Worm (Caenorhabditis elegans): ENCODE measurements around the gene gfi-1.

ce11 chrV:6346906-6347305, 52.8 kb downstream of the gfi-1 start:
- TF ChIP-seq him-1 (tag; optimal IDR thresholded peaks at IDR 0.05) (no peak), W03F9.2 (tag; optimal IDR thresholded peaks at IDR 0.05) (no peak)
